Fruit fly (Drosophila melanogaster) whole organism, embryonic: Measurements from ENCODE around the gene Cyp313a5.

Source experiments
- CG10147 ChIP-seq: fragments of 200-800 bp; sonication (Bioruptor generic); optimal IDR thresholded peaks from 2 replicates; lab custom pipeline; 2019; ENCODE audit warnings: missing biosample characterization, mild to moderate bottlenecking, missing genetic modification characterization, moderate library complexity
- CG11247 ChIP-seq: fragments of 200-800 bp; sonication (Bioruptor generic); IDR thresholded peaks from 2 replicates; pipeline ENCODE4 v1.3.6; 2022; ENCODE audit warnings: missing biosample characterization, missing genetic modification characterization
- CG11504 ChIP-seq: fragments of 200-800 bp; sonication (Bioruptor generic); optimal IDR thresholded peaks from 3 replicates; lab custom pipeline; 2019; ENCODE audit warnings: missing biosample characterization, mild to moderate bottlenecking, missing genetic modification characterization, moderate library complexity
- CG12769 ChIP-seq: fragments of 200-800 bp; sonication (Bioruptor generic); optimal IDR thresholded peaks from 2 replicates; lab custom pipeline; 2019; ENCODE audit warnings: missing biosample characterization, mild to moderate bottlenecking, missing genetic modification characterization, moderate library complexity
- CG14965 ChIP-seq: fragments of 200-800 bp; sonication (Bioruptor generic); optimal IDR thresholded peaks from 2 replicates; lab custom pipeline; 2016; ENCODE audit warnings: missing biosample characterization, missing genetic modification characterization, borderline replicate concordance
- CG17829 ChIP-seq: fragments of 200-800 bp; optimal IDR thresholded peaks from 2 replicates; lab custom pipeline; 2019; ENCODE audit warnings: missing biosample characterization, mild to moderate bottlenecking, missing genetic modification characterization, moderate library complexity
- CG2199 ChIP-seq: fragments of 200-800 bp; sonication (Bioruptor generic); IDR thresholded peaks from 3 replicates; pipeline ENCODE4 v1.3.6; 2022; ENCODE audit warnings: missing biosample characterization, missing genetic modification characterization
- CG2712 ChIP-seq: fragments of 200-800 bp; optimal IDR thresholded peaks from 3 replicates; lab custom pipeline; 2019; ENCODE audit warnings: missing biosample characterization, mild to moderate bottlenecking, missing genetic modification characterization, moderate library complexity
- CG2889 ChIP-seq: fragments of 200-800 bp; sonication (Bioruptor generic); IDR thresholded peaks from 3 replicates; pipeline ENCODE4 v1.3.6; 2022; ENCODE audit warnings: missing biosample characterization, missing genetic modification characterization
- CG31224 ChIP-seq: fragments of 200-800 bp; sonication (Bioruptor generic); IDR thresholded peaks from 2 replicates; pipeline ENCODE4 v1.3.6; 2022; ENCODE audit warnings: missing biosample characterization, missing genetic modification characterization
- CG34376 ChIP-seq: fragments of 200-800 bp; sonication (Bioruptor generic); optimal IDR thresholded peaks from 2 replicates; lab custom pipeline; 2018; ENCODE audit warnings: missing biosample characterization, mild to moderate bottlenecking, missing genetic modification characterization
- CG34422 ChIP-seq: fragments of 200-800 bp; sonication (Bioruptor generic); IDR thresholded peaks from 3 replicates; pipeline ENCODE4 v1.3.6; 2022; ENCODE audit warnings: missing biosample characterization, missing genetic modification characterization
- CG4707 ChIP-seq: fragments of 200-800 bp; sonication (Bioruptor generic); optimal IDR thresholded peaks from 2 replicates; lab custom pipeline; 2018; ENCODE audit warnings: missing biosample characterization, mild to moderate bottlenecking, missing genetic modification characterization, moderate library complexity
- CG6683 ChIP-seq: fragments of 200-800 bp; sonication (Bioruptor generic); optimal IDR thresholded peaks from 2 replicates; lab custom pipeline; 2017; ENCODE audit warnings: missing biosample characterization, mild to moderate bottlenecking, missing genetic modification characterization, missing genetic modification reagents
- CG7556 ChIP-seq: fragments of 200-800 bp; sonication (Bioruptor generic); optimal IDR thresholded peaks from 2 replicates; lab custom pipeline; 2017; ENCODE audit warnings: missing biosample characterization, mild to moderate bottlenecking, missing genetic modification characterization
- CG7786 ChIP-seq: fragments of 200-800 bp; sonication (Bioruptor generic); optimal IDR thresholded peaks from 2 replicates; lab custom pipeline; 2016; ENCODE audit warnings: missing biosample characterization, missing genetic modification characterization
- CG8765 ChIP-seq: fragments of 200-800 bp; sonication (Bioruptor generic); IDR thresholded peaks from 2 replicates; pipeline ENCODE4 v1.3.6; 2022; ENCODE audit warnings: missing biosample characterization, missing genetic modification characterization
- CG9932 ChIP-seq: fragments of 200-800 bp; sonication (Bioruptor generic); IDR thresholded peaks from 2 replicates; pipeline ENCODE4 v1.3.6; 2022; ENCODE audit warnings: missing biosample characterization, missing genetic modification characterization
- CkIIα-i1 ChIP-seq: fragments of 200-800 bp; sonication (Bioruptor generic); IDR thresholded peaks from 2 replicates; pipeline ENCODE4 v1.3.6; 2022; ENCODE audit warnings: missing biosample characterization, missing genetic modification characterization
- D19A ChIP-seq: fragments of 200-800 bp; optimal IDR thresholded peaks from 3 replicates; lab custom pipeline; 2019; ENCODE audit warnings: missing biosample characterization, mild to moderate bottlenecking, missing genetic modification characterization, moderate library complexity
- Dbx ChIP-seq: fragments of 200-800 bp; sonication (Bioruptor generic); IDR thresholded peaks from 3 replicates; pipeline ENCODE4 v1.3.6; 2022; ENCODE audit warnings: missing biosample characterization, missing genetic modification characterization
- Ets65A ChIP-seq: fragments of 200-800 bp; sonication (Bioruptor generic); peaks from one replicate; lab custom pipeline; 2016; ENCODE audit warnings: missing biosample characterization, missing genetic modification characterization
- HLH4C ChIP-seq: fragments of 200-800 bp; sonication (Bioruptor generic); IDR thresholded peaks from 3 replicates; pipeline ENCODE4 v1.3.6; 2022; ENCODE audit warnings: missing biosample characterization, missing genetic modification characterization; ENCODE audit not compliant: partially characterized antibody
- Lhr ChIP-seq: fragments of 200-800 bp; sonication (Bioruptor generic); optimal IDR thresholded peaks from 3 replicates; lab custom pipeline; 2017; ENCODE audit warnings: mild to moderate bottlenecking, missing biosample characterization, missing genetic modification reagents, missing genetic modification characterization
- Mrtf ChIP-seq: fragments of 200-800 bp; sonication (Bioruptor generic); IDR thresholded peaks from 3 replicates; pipeline ENCODE4 v1.3.6; 2022; ENCODE audit warnings: missing biosample characterization, missing genetic modification characterization
- Pdp1 ChIP-seq, 2 experiments: fragments of 200-800 bp; sonication (Bioruptor generic); optimal IDR thresholded peaks; 3 replicates each; lab custom pipeline; 2016; ENCODE audit warnings: missing biosample characterization in 2 of 2, missing genetic modification characterization in 2 of 2, mild to moderate bottlenecking in 1 of 2, moderate library complexity in 1 of 2
- Scr ChIP-seq: fragments of 200-800 bp; sonication (Bioruptor generic); IDR thresholded peaks from 2 replicates; pipeline ENCODE4 v1.3.6; 2022; ENCODE audit warnings: missing biosample characterization, missing genetic modification characterization; ENCODE audit not compliant: partially characterized antibody
- br ChIP-seq: fragments of >200 bp; optimal IDR thresholded peaks from 2 replicates; lab custom pipeline; 2017
- cad ChIP-seq: fragments of >200 bp; optimal IDR thresholded peaks from 2 replicates; lab custom pipeline; 2017; ENCODE audit warnings: missing biosample characterization, missing genetic modification characterization
- chinmo ChIP-seq: fragments of 200-800 bp; sonication (Bioruptor generic); IDR thresholded peaks from 4 replicates; pipeline ENCODE4 v1.3.6; 2022; ENCODE audit warnings: missing biosample characterization, missing genetic modification characterization; ENCODE audit not compliant: partially characterized antibody
- dati ChIP-seq: fragments of 200-800 bp; sonication (Bioruptor generic); IDR thresholded peaks from 2 replicates; pipeline ENCODE4 v1.3.6; 2022; ENCODE audit warnings: missing biosample characterization, missing genetic modification characterization
- eve ChIP-seq, 2 experiments: fragments of >200 bp; optimal IDR thresholded peaks; 2 replicates each; lab custom pipeline; 2017; ENCODE audit warnings: missing biosample characterization in 2 of 2, missing genetic modification characterization in 2 of 2
- gcm ChIP-seq: fragments of 200-800 bp; sonication (Bioruptor generic); optimal IDR thresholded peaks from 2 replicates; lab custom pipeline; 2019; ENCODE audit warnings: missing biosample characterization, mild to moderate bottlenecking, missing genetic modification characterization, moderate library complexity
- grn ChIP-seq: fragments of 200-800 bp; sonication (Bioruptor generic); optimal IDR thresholded peaks from 3 replicates; lab custom pipeline; 2017; ENCODE audit warnings: missing biosample characterization, missing genetic modification characterization
- nerfin-2 ChIP-seq: fragments of 200-800 bp; sonication (Bioruptor generic); IDR thresholded peaks from 2 replicates; pipeline ENCODE4 v1.3.6; 2022; ENCODE audit warnings: missing biosample characterization, missing genetic modification characterization; ENCODE audit not compliant: partially characterized antibody
- nom ChIP-seq: fragments of 200-800 bp; sonication (Bioruptor generic); optimal IDR thresholded peaks from 2 replicates; lab custom pipeline; 2017; ENCODE audit warnings: missing biosample characterization, missing genetic modification characterization, mild to moderate bottlenecking, moderate library complexity, missing genetic modification reagents
- p53 ChIP-seq: fragments of 200-800 bp; sonication (Bioruptor generic); optimal IDR thresholded peaks from 2 replicates; lab custom pipeline; 2016; ENCODE audit warnings: missing biosample characterization, missing genetic modification characterization
- sd ChIP-seq: fragments of 200-800 bp; sonication (Bioruptor generic); optimal IDR thresholded peaks from 3 replicates; lab custom pipeline; 2018; ENCODE audit warnings: missing biosample characterization, mild to moderate bottlenecking, missing genetic modification characterization, moderate library complexity
- sisA ChIP-seq: fragments of 200-800 bp; sonication (Bioruptor generic); IDR thresholded peaks from 2 replicates; pipeline ENCODE4 v1.3.6; 2022; ENCODE audit warnings: missing biosample characterization, missing genetic modification characterization
- ssp ChIP-seq: fragments of 200-800 bp; sonication (Bioruptor generic); IDR thresholded peaks from 2 replicates; pipeline ENCODE4 v1.3.6; 2022; ENCODE audit warnings: missing biosample characterization, missing genetic modification characterization
- sug ChIP-seq: fragments of 200-800 bp; optimal IDR thresholded peaks from 2 replicates; lab custom pipeline; 2019; ENCODE audit warnings: missing biosample characterization, mild to moderate bottlenecking, missing genetic modification characterization, moderate library complexity
- tgo ChIP-seq: fragments of 200-800 bp; sonication (Bioruptor generic); IDR thresholded peaks from 3 replicates; pipeline ENCODE4 v1.3.6; 2022; ENCODE audit warnings: missing biosample characterization, missing genetic modification characterization
- twi ChIP-seq: fragments of 200-800 bp; optimal IDR thresholded peaks from 2 replicates; lab custom pipeline; 2019; ENCODE audit warnings: missing biosample characterization, mild to moderate bottlenecking, missing genetic modification characterization, moderate library complexity

The Cyp313a5 gene

dm6 chr3R:12279019-12279418 is 44.5 kb upstream of the Cyp313a5 start (continued):
- TF ChIP-seq sd (tag; lab: Kevin White, UChicago), result peak; percentile 29
- TF ChIP-seq nom, result peak; percentile 5
- peak; percentile 48; the same call in 1 of the 4 replicates for TF ChIP-seq chinmo (GFP tag; lab: Robert Waterston, UW)
- TF ChIP-seq HLH4C (GFP tag; lab: Robert Waterston, UW), result 0 out of 3 replicates have a peak, but pooled peaks have one; percentile 6
- TF ChIP-seq Scr (GFP tag; lab: Robert Waterston, UW), result peak; percentile 28; the same call in 1 of the 2 replicates

dm6 chr3R:12272826-12273225 is 38.3 kb upstream of the Cyp313a5 start, which contains the start of gene Sfp87B:
Sfp87B (plus strand) TSS chr3R:12273126.
- TF ChIP-seq Lhr (GFP tag; lab: Kevin White, UChicago) (no peak), CG31224 (no peak), cad (GFP tag; lab: Kevin White, UChicago) (no peak), CG17829 (tag; lab: Kevin White, UChicago) (no peak), CG7786 (GFP tag; lab: Kevin White, UChicago) (no peak), Dbx (no peak), tgo (no peak), CG2889 (no peak), sug (tag; lab: Kevin White, UChicago) (no peak), D19A (tag; lab: Kevin White, UChicago) (no peak), CG14965 (GFP tag; lab: Kevin White, UChicago) (no peak), CG11504 (tag; lab: Kevin White, UChicago) (no peak)

- TF ChIP-seq eve (GFP tag; optimal IDR thresholded peaks at IDR 0.05; lab: Kevin White, UChicago) (peak in 1 of 2 experiments; percentile 3), CG12769 (tag; lab: Kevin White, UChicago) (peak; percentile 13), gcm (no peak)
Observed at dm6 chr3R:12270590-12270989, 36.1 kb upstream of the Cyp313a5 start, which contains the start of gene CG17738. CG17738 (plus strand) TSS chr3R:12270890.

- TF ChIP-seq sisA (GFP tag; lab: Robert Waterston, UW), result no peak
- no peak for TF ChIP-seq nerfin-2 (GFP tag; lab: Robert Waterston, UW)
- no peak for TF ChIP-seq dati (GFP tag; lab: Robert Waterston, UW)
- peak; percentile 12 for TF ChIP-seq twi
- TF ChIP-seq CG34422 (GFP tag; lab: Robert Waterston, UW), result no peak
- peak; percentile 42 for TF ChIP-seq CG34376 (GFP tag; lab: Kevin White, UChicago)
- TF ChIP-seq CG9932 (GFP tag; lab: Robert Waterston, UW), result no peak
- TF ChIP-seq, all 482 proteins: peak for 2
Observed at dm6 chr3R:12269889-12270403, 35.5 kb upstream of the Cyp313a5 start.

dm6 chr3R:12260669-12261068 is 26.2 kb upstream of the Cyp313a5 start, which contains the start of gene CG44038:
CG44038 (plus strand) TSS chr3R:12260969.
- TF ChIP-seq Ets65A (GFP tag; lab: Kevin White, UChicago) (peak; percentile 89), ssp (GFP tag; lab: Robert Waterston, UW) (no peak), CG10147 (GFP tag; lab: Kevin White, UChicago) (no peak)

dm6 chr3R:12259819-12260218 is 25.3 kb upstream of the Cyp313a5 start:
- no peak for TF ChIP-seq br (lab: Kevin White, UChicago)
- no peak for TF ChIP-seq CG8765 (GFP tag; lab: Robert Waterston, UW)
- TF ChIP-seq Pdp1 (GFP tag; optimal IDR thresholded peaks at IDR 0.05; lab: Kevin White, UChicago), result no peak
- TF ChIP-seq CG4707 (GFP tag; lab: Kevin White, UChicago), result no peak
- TF ChIP-seq p53 (GFP tag; lab: Kevin White, UChicago), result no peak
- no peak for TF ChIP-seq CG2889
- TF ChIP-seq CG2199 (GFP tag; lab: Robert Waterston, UW), result 0 out of 3 replicates have a peak, but pooled peaks have one; percentile 72
- TF ChIP-seq CkIIα-i1 (GFP tag; lab: Robert Waterston, UW), result no peak
- no peak for TF ChIP-seq Mrtf (GFP tag; lab: Robert Waterston, UW)
- TF ChIP-seq CG11247 (GFP tag; lab: Robert Waterston, UW), result no peak
- peak; percentile 63 for TF ChIP-seq grn (GFP tag; lab: Kevin White, UChicago)
- no peak for TF ChIP-seq CG6683 (GFP tag; lab: Kevin White, UChicago)
- TF ChIP-seq CG7556 (GFP tag; lab: Kevin White, UChicago), result no peak
- TF ChIP-seq CG2712 (tag; lab: Kevin White, UChicago), result no peak
